Worm (Caenorhabditis elegans): ENCODE data around the gene F40H6.5.

- TF ChIP-seq elt-2 (tag; optimal IDR thresholded peaks at IDR 0.05) = no peak
- TF ChIP-seq tbx-7 (tag; optimal IDR thresholded peaks at IDR 0.05) = no peak
- TF ChIP-seq pag-3 (tag; optimal IDR thresholded peaks at IDR 0.05; ENCODE audit: borderline replicate concordance) = no peak
- TF ChIP-seq fax-1 (tag; optimal IDR thresholded peaks at IDR 0.05) = no peak
- TF ChIP-seq gmeb-2 (tag; optimal IDR thresholded peaks at IDR 0.05) = no peak
- no peak for TF ChIP-seq nfya-1 (tag; optimal IDR thresholded peaks at IDR 0.05)
- TF ChIP-seq rnt-1 (tag; optimal IDR thresholded peaks at IDR 0.05) = no peak
- TF ChIP-seq unc-86 (tag; optimal IDR thresholded peaks at IDR 0.05) = no peak
- no peak for TF ChIP-seq che-1 (tag; optimal IDR thresholded peaks at IDR 0.05)
- TF ChIP-seq C38D4.7 (GFP tag; optimal IDR thresholded peaks at IDR 0.05) = no peak
These were observed 35.9 kb downstream of the F40H6.5 start, which contains the start of the genes npp-10 and cyk-3 for ce11 chrIII:6019512-6020209.

All from whole organism, late embryonic.